Worm (Caenorhabditis elegans) whole organism, midembryonic: ENCODE measurements around the gene egl-21.

ENCODE experiments used
- T22C8.4 ChIP-seq: fragments of 200-800 bp; sonication (Bioruptor generic); IDR thresholded peaks from 2 replicates; pipeline ENCODE4 v1.3.6; 2022; ENCODE audit warnings: missing genetic modification characterization, missing compliant biosample characterization
- cog-1 ChIP-seq: sonication (generic microtip); optimal IDR thresholded peaks from 2 replicates; lab custom pipeline; 2016; ENCODE audit warnings: missing genetic modification characterization, missing compliant biosample characterization
- klf-2 ChIP-seq: fragments of 200-800 bp; sonication (Bioruptor generic); conservative IDR thresholded peaks from 2 replicates; pipeline ENCODE4 v1.3.6; 2022; ENCODE audit warnings: missing genetic modification reagents, missing genetic modification characterization, missing compliant biosample characterization
- med-1 ChIP-seq: sonication (generic microtip); optimal IDR thresholded peaks from 2 replicates; lab custom pipeline; 2017; ENCODE audit warnings: missing genetic modification characterization, mild to moderate bottlenecking, missing compliant biosample characterization, antibody characterized with exemption, missing genetic modification reagents; ENCODE audit not compliant: insufficient read depth
- tab-1 ChIP-seq: fragments of 200-800 bp; sonication (Bioruptor generic); IDR thresholded peaks from 2 replicates; pipeline ENCODE4 v1.3.6; 2022; ENCODE audit warnings: missing genetic modification characterization, missing compliant biosample characterization
- ztf-29 ChIP-seq: fragments of 200-800 bp; sonication (Bioruptor generic); IDR thresholded peaks from 2 replicates; pipeline ENCODE4 v1.3.6; 2022; ENCODE audit warnings: missing genetic modification reagents, missing genetic modification characterization, missing compliant biosample characterization

- TF ChIP-seq klf-2 (GFP tag; lab: Robert Waterston, UW) (no peak), med-1 (GFP tag; lab: Kevin White, UChicago) (no peak), T22C8.4 (GFP tag; lab: Robert Waterston, UW) (no peak), cog-1 (tag; lab: Kevin White, UChicago) (no peak), tab-1 (GFP tag; lab: Robert Waterston, UW) (no peak), ztf-29 (GFP tag; lab: Robert Waterston, UW) (no peak)
These were observed 16.8 kb upstream of the egl-21 start for ce11 chrIV:10498401-10498800.
